Worm (Caenorhabditis elegans): ENCODE measurements around the gene gskl-1.

- no peak for TF ChIP-seq Y22D7AL.16 (tag; optimal IDR thresholded peaks at IDR 0.05)
- TF ChIP-seq ceh-9 (tag; optimal IDR thresholded peaks at IDR 0.05), result no peak
- TF ChIP-seq pqm-1 (tag; optimal IDR thresholded peaks at IDR 0.05), result no peak
These were observed 7.8 kb downstream of the gskl-1 start for ce11 chrII:10955114-10955513.

All from whole organism, late embryonic.